Worm (Caenorhabditis elegans) whole organism, young adult: ENCODE results near the gene C56G2.9.

Experiments
- B0019.2 ChIP-seq: fragments of 200-800 bp; sonication (Bioruptor generic); conservative IDR thresholded peaks from 2 replicates; pipeline ENCODE4 v1.3.6; 2022; ENCODE audit warnings: missing genetic modification reagents, missing genetic modification characterization, missing compliant biosample characterization
- B0261.1 ChIP-seq: sonication (generic microtip); optimal IDR thresholded peaks from 2 replicates; lab custom pipeline; 2016; ENCODE audit warnings: mild to moderate bottlenecking, missing genetic modification characterization, moderate library complexity, missing compliant biosample characterization
- F10E7.11 ChIP-seq: sonication (generic microtip); optimal IDR thresholded peaks from 2 replicates; lab custom pipeline; 2017; ENCODE audit warnings: mild to moderate bottlenecking, missing genetic modification characterization, moderate library complexity, missing compliant biosample characterization
- F23B12.7 ChIP-seq: sonication (generic microtip); optimal IDR thresholded peaks from 2 replicates; lab custom pipeline; 2017; ENCODE audit warnings: missing genetic modification characterization, mild to moderate bottlenecking, missing compliant biosample characterization, antibody characterized with exemption, moderate library complexity; ENCODE audit not compliant: insufficient read depth
- F57C9.4 ChIP-seq: sonication (generic microtip); optimal IDR thresholded peaks from 2 replicates; lab custom pipeline; 2017; ENCODE audit warnings: mild to moderate bottlenecking, missing genetic modification characterization, missing compliant biosample characterization
- T07F8.4 ChIP-seq: sonication (generic microtip); optimal IDR thresholded peaks from 2 replicates; lab custom pipeline; 2016; ENCODE audit warnings: mild to moderate bottlenecking, missing genetic modification characterization, moderate library complexity, missing compliant biosample characterization
- T26A5.8 ChIP-seq: sonication (generic microtip); optimal IDR thresholded peaks from 2 replicates; lab custom pipeline; 2016; ENCODE audit warnings: missing genetic modification characterization, missing compliant biosample characterization
- Y53G8AR.9 ChIP-seq: fragments of 200-800 bp; sonication (Bioruptor generic); conservative IDR thresholded peaks from 2 replicates; pipeline ENCODE4 v1.3.6; 2022; ENCODE audit warnings: missing genetic modification reagents, missing genetic modification characterization, missing compliant biosample characterization
- Y56A3A.18 ChIP-seq: fragments of 200-800 bp; sonication (Bioruptor generic); IDR thresholded peaks from 2 replicates; pipeline ENCODE4 v1.3.6; 2022; ENCODE audit warnings: missing genetic modification reagents, missing genetic modification characterization, missing compliant biosample characterization
- akir-1 ChIP-seq: fragments of 200-800 bp; sonication (Bioruptor generic); optimal IDR thresholded peaks from 2 replicates; lab custom pipeline; 2018; ENCODE audit warnings: mild to moderate bottlenecking, missing genetic modification characterization, moderate library complexity, missing compliant biosample characterization
- attf-5 ChIP-seq: fragments of 200-800 bp; sonication (Bioruptor generic); optimal IDR thresholded peaks from 2 replicates; lab custom pipeline; 2018; ENCODE audit warnings: mild to moderate bottlenecking, missing genetic modification characterization, missing compliant biosample characterization
- attf-6 ChIP-seq: fragments of 200-800 bp; sonication (Bioruptor generic); IDR thresholded peaks from 2 replicates; pipeline ENCODE4 v1.3.6; 2022; ENCODE audit warnings: missing genetic modification reagents, missing genetic modification characterization, missing compliant biosample characterization
- bed-1 ChIP-seq: fragments of 200-800 bp; sonication (Bioruptor generic); IDR thresholded peaks from 2 replicates; pipeline ENCODE4 v1.3.6; 2022; ENCODE audit warnings: missing genetic modification reagents, missing genetic modification characterization, missing compliant biosample characterization
- ccch-3 ChIP-seq: fragments of 200-800 bp; sonication (Bioruptor generic); optimal IDR thresholded peaks from 2 replicates; lab custom pipeline; 2018; ENCODE audit warnings: mild to moderate bottlenecking, missing genetic modification characterization, missing compliant biosample characterization
- cebp-2 ChIP-seq: fragments of 200-800 bp; sonication (Bioruptor generic); IDR thresholded peaks from 2 replicates; pipeline ENCODE4 v1.3.6; 2022; ENCODE audit warnings: missing genetic modification characterization, missing compliant biosample characterization
- ceh-100 ChIP-seq: fragments of 200-800 bp; sonication (Bioruptor generic); IDR thresholded peaks from 2 replicates; pipeline ENCODE4 v1.3.6; 2022; ENCODE audit warnings: missing genetic modification reagents, missing genetic modification characterization, missing compliant biosample characterization
- ceh-58 ChIP-seq: fragments of 200-800 bp; sonication (Bioruptor generic); IDR thresholded peaks from 2 replicates; pipeline ENCODE4 v1.3.6; 2022; ENCODE audit warnings: missing genetic modification characterization, missing compliant biosample characterization
- egl-18 ChIP-seq: fragments of 200-800 bp; sonication (Bioruptor generic); IDR thresholded peaks from 2 replicates; pipeline ENCODE4 v1.3.6; 2022; ENCODE audit warnings: missing genetic modification reagents, missing genetic modification characterization, missing compliant biosample characterization
- ekl-4 ChIP-seq: fragments of 200-800 bp; sonication (Bioruptor generic); IDR thresholded peaks from 2 replicates; pipeline ENCODE4 v1.3.6; 2022; ENCODE audit warnings: missing genetic modification reagents, missing genetic modification characterization, missing compliant biosample characterization
- ets-4 ChIP-seq: fragments of 200-800 bp; sonication (Bioruptor generic); optimal IDR thresholded peaks from 2 replicates; lab custom pipeline; 2018; ENCODE audit warnings: mild to moderate bottlenecking, missing genetic modification characterization, missing compliant biosample characterization
- hsf-1 ChIP-seq: fragments of 200-800 bp; sonication (Bioruptor generic); IDR thresholded peaks from 2 replicates; pipeline ENCODE4 v1.3.6; 2022; ENCODE audit warnings: missing genetic modification reagents, missing genetic modification characterization, missing compliant biosample characterization
- lag-1 ChIP-seq: fragments of 200-800 bp; sonication (Bioruptor generic); IDR thresholded peaks from 2 replicates; pipeline ENCODE4 v1.3.6; 2022; ENCODE audit warnings: missing genetic modification reagents, missing genetic modification characterization, missing compliant biosample characterization
- lin-26 ChIP-seq: fragments of 200-800 bp; sonication (Bioruptor generic); IDR thresholded peaks from 2 replicates; pipeline ENCODE4 v1.3.6; 2022; ENCODE audit warnings: missing genetic modification reagents, missing genetic modification characterization, missing compliant biosample characterization
- lin-40 ChIP-seq: sonication (generic microtip); optimal IDR thresholded peaks from 2 replicates; lab custom pipeline; 2016; ENCODE audit warnings: missing genetic modification characterization, mild to moderate bottlenecking, missing compliant biosample characterization, missing genotype, missing genetic modification reagents
- madf-8 ChIP-seq: fragments of 200-800 bp; sonication (Bioruptor generic); conservative IDR thresholded peaks from 2 replicates; pipeline ENCODE4 v1.3.6; 2022; ENCODE audit warnings: missing genetic modification reagents, missing genetic modification characterization, missing compliant biosample characterization
- mxl-1 ChIP-seq: sonication (generic microtip); optimal IDR thresholded peaks from 2 replicates; lab custom pipeline; 2016; ENCODE audit warnings: missing genetic modification characterization, missing compliant biosample characterization
- nfya-1 ChIP-seq: sonication (generic microtip); optimal IDR thresholded peaks from 2 replicates; lab custom pipeline; 2017; ENCODE audit warnings: antibody characterized with exemption, missing compliant biosample characterization, missing genetic modification characterization, borderline replicate concordance; ENCODE audit not compliant: insufficient read depth
- nhr-80 ChIP-seq: sonication (generic microtip); optimal IDR thresholded peaks from 2 replicates; lab custom pipeline; 2016; ENCODE audit warnings: missing genetic modification characterization, missing compliant biosample characterization
- pha-4 ChIP-seq: fragments of 150-350 bp; sonication (generic microtip); optimal IDR thresholded peaks from 2 replicates; lab custom pipeline; 2014; ENCODE audit warnings: missing biosample characterization, missing genetic modification reagents, missing genetic modification characterization
- rcor-1 ChIP-seq: fragments of 200-800 bp; sonication (Bioruptor generic); IDR thresholded peaks from 2 replicates; pipeline ENCODE4 v1.3.6; 2022; ENCODE audit warnings: missing genetic modification reagents, missing genetic modification characterization, missing compliant biosample characterization
- sdz-38 ChIP-seq: sonication (generic microtip); optimal IDR thresholded peaks from 2 replicates; lab custom pipeline; 2016; ENCODE audit warnings: missing genotype, missing genetic modification characterization, missing compliant biosample characterization
- snpc-4 ChIP-seq, 5 experiments: fragments of 150-350 bp in 1 of 5; sonication (generic microtip) in 4 of 5; optimal IDR thresholded peaks; 2 replicates each; lab custom pipeline; 2014 to 2018; ENCODE audit warnings: missing genetic modification characterization in 5 of 5, missing biosample characterization in 3 of 5, antibody characterized with exemption in 2 of 5, mild to moderate bottlenecking in 2 of 5, missing compliant biosample characterization in 2 of 5, missing genotype in 2 of 5, moderate library complexity in 2 of 5, missing genetic modification reagents in 1 of 5
- xnd-1 ChIP-seq: sonication (generic microtip); optimal IDR thresholded peaks from 2 replicates; lab custom pipeline; 2016; ENCODE audit warnings: missing genotype, missing genetic modification reagents, missing genetic modification characterization, missing compliant biosample characterization
- zfh-2 ChIP-seq: fragments of 200-800 bp; sonication (Bioruptor generic); conservative IDR thresholded peaks from 2 replicates; pipeline ENCODE4 v1.3.6; 2022; ENCODE audit warnings: missing genetic modification reagents, missing genetic modification characterization, missing compliant biosample characterization
- zim-3 ChIP-seq: sonication (generic microtip); optimal IDR thresholded peaks from 2 replicates; lab custom pipeline; 2017; ENCODE audit warnings: mild to moderate bottlenecking, missing genetic modification characterization, moderate library complexity, missing compliant biosample characterization

Gene C56G2.9

ce11 chrIII:6360114-6360513 is 17.0 kb upstream of the C56G2.9 start:
- TF ChIP-seq snpc-4 (GFP tag; optimal IDR thresholded peaks at IDR 0.05; lab: Kevin White, UChicago): no peak
- no peak for TF ChIP-seq snpc-4 (tag; optimal IDR thresholded peaks at IDR 0.05; lab: Kevin White, UChicago)
- TF ChIP-seq ceh-58 (GFP tag; lab: Robert Waterston, UW): no peak
- TF ChIP-seq mxl-1: no peak
- TF ChIP-seq Y53G8AR.9 (GFP tag; lab: Robert Waterston, UW): 0 out of 2 replicates have a peak, but pooled peaks have one; percentile 29
- TF ChIP-seq ets-4 (GFP tag; lab: Kevin White, UChicago): no peak
- TF ChIP-seq F23B12.7: no peak
- no peak for TF ChIP-seq akir-1 (GFP tag; lab: Kevin White, UChicago)
- no peak for TF ChIP-seq attf-5 (GFP tag; lab: Kevin White, UChicago)
- peak; percentile 23; the same call in 1 of the 2 replicates for TF ChIP-seq zfh-2 (GFP tag; lab: Robert Waterston, UW)
- peak; percentile 46; the same call in 1 of the 2 replicates for TF ChIP-seq lin-26 (GFP tag; lab: Robert Waterston, UW)
- no peak for TF ChIP-seq egl-18
- no peak for TF ChIP-seq cebp-2 (GFP tag; lab: Robert Waterston, UW)

- TF ChIP-seq zfh-2 (GFP tag; lab: Robert Waterston, UW) (no peak), egl-18 (no peak), zim-3 (tag; lab: Kevin White, UChicago) (no peak), madf-8 (no peak), lag-1 (GFP tag; lab: Robert Waterston, UW) (no peak), B0019.2 (GFP tag; lab: Robert Waterston, UW) (no peak), lin-26 (GFP tag; lab: Robert Waterston, UW) (no peak), attf-6 (GFP tag; lab: Robert Waterston, UW) (no peak), nhr-80 (tag; lab: Kevin White, UChicago) (no peak)
Measured at ce11 chrIII:6359171-6359854, 16.2 kb upstream of the C56G2.9 start.

- no peak for TF ChIP-seq ekl-4 (GFP tag; lab: Robert Waterston, UW)
- TF ChIP-seq T26A5.8 (tag; lab: Kevin White, UChicago): no peak
- TF ChIP-seq B0261.1 (tag; lab: Kevin White, UChicago): no peak
- TF ChIP-seq nfya-1: no peak
- TF ChIP-seq ceh-100 (GFP tag; lab: Robert Waterston, UW): no peak
- TF ChIP-seq lin-40 (tag; lab: Kevin White, UChicago): no peak
- no peak for TF ChIP-seq Y56A3A.18
- no peak for TF ChIP-seq bed-1
- no peak for TF ChIP-seq F57C9.4 (tag; lab: Kevin White, UChicago)
- TF ChIP-seq sdz-38 (tag; lab: Kevin White, UChicago): no peak
- TF ChIP-seq F10E7.11: no peak
- TF ChIP-seq xnd-1 (tag; lab: Kevin White, UChicago): no peak
- TF ChIP-seq hsf-1 (GFP tag; lab: Robert Waterston, UW): no peak
Measured at ce11 chrIII:6358704-6359103, 15.6 kb upstream of the C56G2.9 start.

ce11 chrIII:6356764-6357163 is 13.6 kb upstream of the C56G2.9 start:
- TF ChIP-seq mxl-1 (no peak), T07F8.4 (tag; lab: Kevin White, UChicago) (no peak), madf-8 (no peak), rcor-1 (GFP tag; lab: Robert Waterston, UW) (no peak), ccch-3 (GFP tag; lab: Kevin White, UChicago) (no peak), pha-4 (tag; lab: Kevin White, UChicago) (no peak)
